Worm (Caenorhabditis elegans) whole organism, midembryonic: ENCODE results near the gene glb-10.

Source experiments
- T22C8.4 ChIP-seq: fragments of 200-800 bp; sonication (Bioruptor generic); IDR thresholded peaks from 2 replicates; pipeline ENCODE4 v1.3.6; 2022; ENCODE audit warnings: missing genetic modification characterization, missing compliant biosample characterization
- cog-1 ChIP-seq: sonication (generic microtip); optimal IDR thresholded peaks from 2 replicates; lab custom pipeline; 2016; ENCODE audit warnings: missing genetic modification characterization, missing compliant biosample characterization
- flt-1 ChIP-seq: fragments of 200-800 bp; sonication (Bioruptor generic); IDR thresholded peaks from 2 replicates; pipeline ENCODE4 v1.3.6; 2022; ENCODE audit warnings: missing genetic modification characterization, missing compliant biosample characterization
- ref-1 ChIP-seq: fragments of 200-800 bp; sonication (Bioruptor generic); conservative IDR thresholded peaks from 2 replicates; pipeline ENCODE4 v1.3.6; 2022; ENCODE audit warnings: missing genetic modification reagents, missing genetic modification characterization, missing compliant biosample characterization
- tab-1 ChIP-seq: fragments of 200-800 bp; sonication (Bioruptor generic); IDR thresholded peaks from 2 replicates; pipeline ENCODE4 v1.3.6; 2022; ENCODE audit warnings: missing genetic modification characterization, missing compliant biosample characterization
- ztf-29 ChIP-seq: fragments of 200-800 bp; sonication (Bioruptor generic); IDR thresholded peaks from 2 replicates; pipeline ENCODE4 v1.3.6; 2022; ENCODE audit warnings: missing genetic modification reagents, missing genetic modification characterization, missing compliant biosample characterization

DNA sequence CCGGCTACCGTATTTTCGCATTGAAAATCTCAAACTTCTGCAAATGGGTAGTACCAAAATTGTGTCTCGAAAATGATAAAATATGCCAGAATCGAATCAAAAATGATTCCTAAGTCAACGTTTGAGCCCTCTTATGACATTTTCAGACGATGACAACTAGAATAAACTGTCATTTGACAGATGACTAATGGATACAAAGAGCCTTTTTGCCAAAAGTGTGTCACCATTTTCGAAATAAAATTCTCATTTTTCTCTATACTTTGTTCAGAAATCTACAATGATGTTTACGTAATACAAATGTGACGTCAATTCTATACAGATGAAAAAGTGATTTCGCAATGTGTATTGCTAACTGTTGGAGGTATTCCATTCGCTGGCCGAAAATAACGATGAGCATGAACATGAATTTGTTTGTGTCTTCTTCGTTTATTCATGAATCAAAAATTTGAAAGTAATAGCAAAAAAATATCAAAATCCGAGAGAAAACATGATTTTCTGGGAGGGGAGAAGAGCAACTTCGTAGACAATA is 37.5 kb upstream of the glb-10 start:
- TF ChIP-seq T22C8.4 (GFP tag; lab: Robert Waterston, UW): no peak
- no peak for TF ChIP-seq tab-1 (GFP tag; lab: Robert Waterston, UW)
- no peak for TF ChIP-seq flt-1
- TF ChIP-seq cog-1: no peak
- TF ChIP-seq ztf-29 (GFP tag; lab: Robert Waterston, UW): no peak
- no peak for TF ChIP-seq ref-1 (GFP tag; lab: Robert Waterston, UW)
